Worm (Caenorhabditis elegans): ENCODE data around the gene best-20.

DNA sequence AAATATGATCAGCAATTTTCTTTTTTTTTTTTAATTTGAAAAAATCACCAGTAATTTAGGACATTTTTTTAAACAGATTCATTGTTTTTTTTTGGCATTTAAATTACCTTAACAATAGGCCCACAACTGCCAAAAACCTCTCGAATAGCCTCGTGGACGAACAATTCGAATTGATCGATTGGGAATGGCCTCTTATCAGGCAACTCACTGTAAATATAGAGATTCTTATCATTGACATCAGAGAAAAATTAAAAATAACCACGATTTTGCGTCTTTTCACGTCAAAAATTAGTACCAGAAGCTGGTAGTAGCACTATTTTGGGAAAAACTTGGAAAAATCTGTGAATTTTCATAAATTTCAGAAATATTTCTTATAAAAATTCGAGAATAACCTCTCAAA, 34.0 kb upstream of the best-20 start:
- TF ChIP-seq fos-1 (tag; optimal IDR thresholded peaks at IDR 0.05) = no peak
- TF ChIP-seq lir-3 (tag; optimal IDR thresholded peaks at IDR 0.05; ENCODE audit: poor library complexity) = no peak
- TF ChIP-seq unc-30 (tag; optimal IDR thresholded peaks at IDR 0.05) = no peak
- no peak for TF ChIP-seq ceh-88 (GFP tag; IDR thresholded peaks at IDR 0.05)
- TF ChIP-seq egl-27 (tag; optimal IDR thresholded peaks at IDR 0.05) = no peak
- TF ChIP-seq tbx-2 (tag; optimal IDR thresholded peaks at IDR 0.05) = no peak
- TF ChIP-seq elt-3 (tag; optimal IDR thresholded peaks at IDR 0.05) = no peak
- no peak for TF ChIP-seq mep-1 (tag; optimal IDR thresholded peaks at IDR 0.05)
- no peak for TF ChIP-seq isw-1 (GFP tag; IDR thresholded peaks at IDR 0.05)
- TF ChIP-seq alr-1 (tag; optimal IDR thresholded peaks at IDR 0.05; ENCODE audit: borderline replicate concordance) = no peak
- TF ChIP-seq snpc-4 (tag; optimal IDR thresholded peaks at IDR 0.05) = no peak
- TF ChIP-seq lin-35 (GFP tag; optimal IDR thresholded peaks at IDR 0.05) = no peak
- TF ChIP-seq rnt-1 (tag; optimal IDR thresholded peaks at IDR 0.05) = no peak
- TF ChIP-seq C34B4.2 (tag; optimal IDR thresholded peaks at IDR 0.05) = no peak
